Worm (Caenorhabditis elegans): Measurements from ENCODE around the gene lgc-22.

Gene lgc-22

ce11 chrIV:4277694-4278093, 23.4 kb upstream of the lgc-22 start, which contains the start of gene nhr-78 (continued):
- TF ChIP-seq unc-130 (tag; optimal IDR thresholded peaks at IDR 0.05) (no peak), lsy-2 (tag; optimal IDR thresholded peaks at IDR 0.05) (peak; percentile 31 to 45), unc-62 (GFP tag; optimal IDR thresholded peaks at IDR 0.05) (no peak), egl-13 (tag; optimal IDR thresholded peaks at IDR 0.05) (no peak)

- no peak for TF ChIP-seq lin-39 (tag; optimal IDR thresholded peaks at IDR 0.05)
- TF ChIP-seq lin-35 (GFP tag; optimal IDR thresholded peaks at IDR 0.05) = no peak
- no peak for TF ChIP-seq ces-1 (GFP tag; optimal IDR thresholded peaks at IDR 0.05)
- TF ChIP-seq lsy-2 (tag; optimal IDR thresholded peaks at IDR 0.05) = no peak
- TF ChIP-seq tlp-1 (tag; optimal IDR thresholded peaks at IDR 0.05) = no peak
- no peak for TF ChIP-seq ceh-88 (GFP tag; IDR thresholded peaks at IDR 0.05)
- no peak for TF ChIP-seq ama-1 (optimal IDR thresholded peaks at IDR 0.05)
- no peak for TF ChIP-seq pax-3 (tag; optimal IDR thresholded peaks at IDR 0.05)
- TF ChIP-seq zip-4 (GFP tag; optimal IDR thresholded peaks at IDR 0.05) = no peak
- TF ChIP-seq C04F5.9 (tag; optimal IDR thresholded peaks at IDR 0.05) = no peak
- TF ChIP-seq unc-62 (GFP tag; optimal IDR thresholded peaks at IDR 0.05) = no peak
- no peak for TF ChIP-seq mep-1 (tag; optimal IDR thresholded peaks at IDR 0.05)
- TF ChIP-seq isw-1 (GFP tag; IDR thresholded peaks at IDR 0.05) = no peak
- TF ChIP-seq sup-37 (GFP tag; optimal IDR thresholded peaks at IDR 0.05) = no peak
- TF ChIP-seq C16A3.4 (tag; optimal IDR thresholded peaks at IDR 0.05) = no peak
- no peak for TF ChIP-seq pag-3 (tag; optimal IDR thresholded peaks at IDR 0.05; ENCODE audit: borderline replicate concordance, insufficient read depth)
- TF ChIP-seq nhr-77 (tag; optimal IDR thresholded peaks at IDR 0.05) = no peak
Observed at ce11 chrIV:4284020-4284419, 17.1 kb upstream of the lgc-22 start, which contains the start of gene F15E6.6. Gene F15E6.6, minus strand, starts transcription at chrIV:4284120.

ce11 chrIV:4284989-4285388, 16.1 kb upstream of the lgc-22 start:
- TF ChIP-seq elt-2 (tag; optimal IDR thresholded peaks at IDR 0.05) = peak; percentile 29
- no peak for TF ChIP-seq efl-1 (optimal IDR thresholded peaks at IDR 0.05)
- peak in 1 of 2 experiments; percentile 0 for TF ChIP-seq efl-1 (GFP tag; optimal IDR thresholded peaks at IDR 0.05 in 1 of 2)
- no peak for TF ChIP-seq mdl-1 (tag; optimal IDR thresholded peaks at IDR 0.05)

- TF ChIP-seq fkh-8 (tag; optimal IDR thresholded peaks at IDR 0.05) (peak; percentile 13), hlh-4 (tag; optimal IDR thresholded peaks at IDR 0.05) (peak; percentile 46), lin-35 (GFP tag; optimal IDR thresholded peaks at IDR 0.05) (peak in 1 of 2 experiments; percentile 20), pax-3 (tag; optimal IDR thresholded peaks at IDR 0.05) (no peak)
Observed at ce11 chrIV:4288332-4288731, 12.8 kb upstream of the lgc-22 start, which contains the start of gene srv-4. Gene srv-4, minus strand, starts transcription at chrIV:4288432.

- TF ChIP-seq fkh-4 (tag; optimal IDR thresholded peaks at IDR 0.05; ENCODE audit: borderline replicate concordance) (no peak), nhr-237 (tag; optimal IDR thresholded peaks at IDR 0.05) (no peak), swsn-7 (tag; optimal IDR thresholded peaks at IDR 0.05) (no peak), mab-9 (GFP tag; IDR thresholded peaks at IDR 0.05) (no peak), mep-1 (tag; optimal IDR thresholded peaks at IDR 0.05) (no peak), aly-2 (tag; optimal IDR thresholded peaks at IDR 0.05) (no peak), unc-62 (GFP tag; optimal IDR thresholded peaks at IDR 0.05) (no peak), F16B12.6 (tag; optimal IDR thresholded peaks at IDR 0.05) (no peak), unc-86 (tag; optimal IDR thresholded peaks at IDR 0.05) (no peak), nhr-71 (tag; optimal IDR thresholded peaks at IDR 0.05) (no peak), isw-1 (GFP tag; IDR thresholded peaks at IDR 0.05) (no peak), sox-4 (tag; optimal IDR thresholded peaks at IDR 0.05) (no peak)
Observed at ce11 chrIV:4289267-4289666, 11.8 kb upstream of the lgc-22 start, which contains the start of gene F15E6.5. Gene F15E6.5, plus strand, starts transcription at chrIV:4289567.

ce11 chrIV:4290472-4290871, 10.6 kb upstream of the lgc-22 start, which contains the start of gene dct-7:
Gene dct-7, minus strand, starts transcription at chrIV:4290572.
- TF ChIP-seq efl-1 (optimal IDR thresholded peaks at IDR 0.05) (no peak), efl-1 (GFP tag; optimal IDR thresholded peaks at IDR 0.05 in 1 of 2) (peak in 1 of 2 experiments; percentile 41), blmp-1 (tag; optimal IDR thresholded peaks at IDR 0.05) (peak; percentile 60), nhr-77 (tag; optimal IDR thresholded peaks at IDR 0.05) (no peak)

Data from whole organism, L1 larva.